Fruit fly (Drosophila melanogaster) whole organism, prepupa: Measurements from ENCODE around the gene CG42780.

ENCODE experiments used
- Blimp-1 ChIP-seq: fragments of 200-800 bp; sonication (Bioruptor generic); optimal IDR thresholded peaks from 3 replicates; lab custom pipeline; 2017; ENCODE audit warnings: missing biosample characterization, missing genetic modification characterization, mild to moderate bottlenecking, moderate library complexity, missing genetic modification reagents
- CG10631 ChIP-seq: fragments of 200-800 bp; sonication (Bioruptor generic); optimal IDR thresholded peaks from 2 replicates; lab custom pipeline; 2016; ENCODE audit warnings: missing biosample characterization, missing genetic modification characterization
- CG11294 ChIP-seq: fragments of 200-800 bp; sonication (Bioruptor generic); IDR thresholded peaks from 2 replicates; pipeline ENCODE4 v1.3.6; 2022; ENCODE audit warnings: missing biosample characterization, missing genetic modification characterization
- CG11762 ChIP-seq: fragments of 200-800 bp; sonication (Bioruptor generic); optimal IDR thresholded peaks from 3 replicates; lab custom pipeline; 2016; ENCODE audit warnings: missing biosample characterization, missing genetic modification characterization; ENCODE audit not compliant: insufficient read depth
- CG15336 ChIP-seq: fragments of 200-800 bp; sonication (Bioruptor generic); IDR thresholded peaks from 2 replicates; pipeline ENCODE4 v1.3.6; 2022; ENCODE audit warnings: missing biosample characterization, missing genetic modification characterization
- CG1621 ChIP-seq: fragments of 200-800 bp; sonication (Bioruptor generic); optimal IDR thresholded peaks from 3 replicates; lab custom pipeline; 2018; ENCODE audit warnings: missing biosample characterization, mild to moderate bottlenecking, missing genetic modification characterization
- CG16779 ChIP-seq: fragments of 200-800 bp; sonication (Bioruptor generic); optimal IDR thresholded peaks from 3 replicates; lab custom pipeline; 2017; ENCODE audit warnings: missing biosample characterization, mild to moderate bottlenecking, missing genetic modification characterization
- CG3032 ChIP-seq: fragments of 200-800 bp; optimal IDR thresholded peaks from 2 replicates; lab custom pipeline; 2019; ENCODE audit warnings: missing biosample characterization, mild to moderate bottlenecking, missing genetic modification characterization, moderate library complexity
- CG32006 ChIP-seq: fragments of 200-800 bp; sonication (Bioruptor generic); optimal IDR thresholded peaks from 3 replicates; lab custom pipeline; 2017; ENCODE audit warnings: missing biosample characterization, mild to moderate bottlenecking, missing genetic modification characterization
- CG3919 ChIP-seq: fragments of 200-800 bp; sonication (Bioruptor generic); optimal IDR thresholded peaks from 3 replicates; lab custom pipeline; 2016; ENCODE audit warnings: missing biosample characterization, missing genetic modification characterization
- CG4318 ChIP-seq: fragments of 200-800 bp; sonication (Bioruptor generic); optimal IDR thresholded peaks from 3 replicates; lab custom pipeline; 2017; ENCODE audit warnings: missing biosample characterization, mild to moderate bottlenecking, missing genetic modification characterization
- CG6276 ChIP-seq: fragments of 200-800 bp; sonication (Bioruptor generic); optimal IDR thresholded peaks from 2 replicates; lab custom pipeline; 2017; ENCODE audit warnings: missing biosample characterization, mild to moderate bottlenecking, missing genetic modification characterization
- CG6792 ChIP-seq: fragments of 200-800 bp; sonication (Bioruptor generic); optimal IDR thresholded peaks from 3 replicates; lab custom pipeline; 2016; ENCODE audit warnings: missing biosample characterization, missing genetic modification characterization
- CG6808 ChIP-seq: fragments of 200-800 bp; sonication (Bioruptor generic); optimal IDR thresholded peaks from 3 replicates; lab custom pipeline; 2017; ENCODE audit warnings: missing biosample characterization, missing genetic modification characterization, mild to moderate bottlenecking, moderate library complexity, missing genetic modification reagents
- CG7368 ChIP-seq: fragments of 200-800 bp; sonication (Bioruptor generic); optimal IDR thresholded peaks from 3 replicates; lab custom pipeline; 2016; ENCODE audit warnings: missing biosample characterization, missing genetic modification characterization
- CG8119 ChIP-seq: fragments of 200-800 bp; sonication (Bioruptor generic); IDR thresholded peaks from 3 replicates; pipeline ENCODE4 v1.3.6; 2022; ENCODE audit warnings: missing biosample characterization, missing genetic modification characterization
- CG8319 ChIP-seq: fragments of 200-800 bp; sonication (Bioruptor generic); optimal IDR thresholded peaks from 3 replicates; lab custom pipeline; 2016; ENCODE audit warnings: missing biosample characterization, missing genetic modification characterization
- CG8632 ChIP-seq: fragments of 200-800 bp; sonication (Bioruptor generic); optimal IDR thresholded peaks from 3 replicates; lab custom pipeline; 2016; ENCODE audit warnings: missing biosample characterization, missing genetic modification characterization
- CG9139 ChIP-seq: fragments of 200-800 bp; sonication (Bioruptor generic); optimal IDR thresholded peaks from 3 replicates; lab custom pipeline; 2017; ENCODE audit warnings: missing biosample characterization, mild to moderate bottlenecking, missing genetic modification characterization
- Eip78C ChIP-seq: fragments of 200-800 bp; sonication (Bioruptor generic); peaks from one replicate; lab custom pipeline; 2016; ENCODE audit warnings: missing biosample characterization, missing genetic modification characterization
- Eip93F ChIP-seq: fragments of 200-800 bp; sonication (Bioruptor generic); optimal IDR thresholded peaks from 2 replicates; lab custom pipeline; 2016; ENCODE audit warnings: missing biosample characterization, mild to moderate bottlenecking, missing genetic modification characterization
- Ets21C ChIP-seq: fragments of 200-800 bp; sonication (Bioruptor generic); optimal IDR thresholded peaks from 3 replicates; lab custom pipeline; 2016; ENCODE audit warnings: missing biosample characterization, missing genetic modification characterization
- Gug ChIP-seq: fragments of 200-800 bp; sonication (Bioruptor generic); IDR thresholded peaks from 2 replicates; pipeline ENCODE4 v1.3.6; 2022; ENCODE audit warnings: missing biosample characterization, missing genetic modification characterization
- Hr39 ChIP-seq: fragments of 200-800 bp; sonication (Bioruptor generic); optimal IDR thresholded peaks from 2 replicates; lab custom pipeline; 2016; ENCODE audit warnings: missing biosample characterization, missing genetic modification characterization
- Hr4 ChIP-seq: fragments of 200-800 bp; sonication (Bioruptor generic); optimal IDR thresholded peaks from 3 replicates; lab custom pipeline; 2016; ENCODE audit warnings: missing biosample characterization, missing genetic modification characterization
- Lpt ChIP-seq: fragments of 200-800 bp; sonication (Bioruptor generic); optimal IDR thresholded peaks from 3 replicates; lab custom pipeline; 2016; ENCODE audit warnings: missing biosample characterization, missing genetic modification characterization
- OdsH ChIP-seq: fragments of 200-800 bp; sonication (Bioruptor generic); optimal IDR thresholded peaks from 3 replicates; lab custom pipeline; 2016; ENCODE audit warnings: missing biosample characterization, missing genetic modification characterization
- Smox ChIP-seq: fragments of 200-800 bp; sonication (Bioruptor generic); optimal IDR thresholded peaks from 3 replicates; lab custom pipeline; 2016; ENCODE audit warnings: missing biosample characterization, missing genetic modification characterization
- Sox14 ChIP-seq: fragments of 200-800 bp; sonication (Bioruptor generic); optimal IDR thresholded peaks from 3 replicates; lab custom pipeline; 2016; ENCODE audit warnings: missing biosample characterization, missing genetic modification characterization
- Sox15 ChIP-seq: fragments of 200-800 bp; sonication (Bioruptor generic); optimal IDR thresholded peaks from 3 replicates; lab custom pipeline; 2016; ENCODE audit warnings: missing biosample characterization, missing genetic modification characterization
- achi ChIP-seq: fragments of 200-800 bp; sonication (Bioruptor generic); optimal IDR thresholded peaks from 3 replicates; lab custom pipeline; 2016; ENCODE audit warnings: missing biosample characterization, missing genetic modification characterization
- acj6 ChIP-seq: fragments of 200-800 bp; sonication (Bioruptor generic); optimal IDR thresholded peaks from 3 replicates; lab custom pipeline; 2016; ENCODE audit warnings: missing biosample characterization, missing genetic modification characterization
- cyc ChIP-seq: fragments of 200-800 bp; sonication (Bioruptor generic); optimal IDR thresholded peaks from 3 replicates; lab custom pipeline; 2016; ENCODE audit warnings: missing biosample characterization, missing genetic modification characterization
- dac ChIP-seq: fragments of 200-800 bp; sonication (Bioruptor generic); optimal IDR thresholded peaks from 2 replicates; lab custom pipeline; 2017; ENCODE audit warnings: missing biosample characterization, mild to moderate bottlenecking, missing genetic modification characterization
- dsx ChIP-seq: fragments of 200-800 bp; optimal IDR thresholded peaks from 3 replicates; lab custom pipeline; 2019; ENCODE audit warnings: missing biosample characterization, mild to moderate bottlenecking, missing genetic modification characterization, moderate library complexity; ENCODE audit not compliant: poor library complexity, severe bottlenecking
- eg ChIP-seq: fragments of 200-800 bp; sonication (Bioruptor generic); IDR thresholded peaks from 3 replicates; pipeline ENCODE4 v1.3.6; 2022; ENCODE audit warnings: missing biosample characterization, missing genetic modification characterization
- esn ChIP-seq: fragments of 200-800 bp; sonication (Bioruptor generic); optimal IDR thresholded peaks from 2 replicates; lab custom pipeline; 2016; ENCODE audit warnings: missing biosample characterization, mild to moderate bottlenecking, missing genetic modification characterization, moderate library complexity
- fkh ChIP-seq: fragments of 200-800 bp; sonication (Bioruptor generic); optimal IDR thresholded peaks from 3 replicates; lab custom pipeline; 2017; ENCODE audit warnings: missing biosample characterization, mild to moderate bottlenecking, missing genetic modification characterization, moderate library complexity
- lz ChIP-seq: fragments of 200-800 bp; sonication (Bioruptor generic); optimal IDR thresholded peaks from 3 replicates; lab custom pipeline; 2016; ENCODE audit warnings: missing biosample characterization, missing genetic modification characterization
- net ChIP-seq: fragments of 200-800 bp; sonication (Bioruptor generic); optimal IDR thresholded peaks from 3 replicates; lab custom pipeline; 2016; ENCODE audit warnings: missing biosample characterization, missing genetic modification characterization
- pdm3 ChIP-seq: fragments of 200-800 bp; sonication (Bioruptor generic); optimal IDR thresholded peaks from 3 replicates; lab custom pipeline; 2016; ENCODE audit warnings: missing biosample characterization, missing genetic modification characterization
- salr ChIP-seq, 2 experiments: fragments of 200-800 bp; sonication (Bioruptor generic); optimal IDR thresholded peaks; 3 replicates each; lab custom pipeline; 2016 to 2018; ENCODE audit warnings: missing biosample characterization in 2 of 2, missing genetic modification characterization in 2 of 2, mild to moderate bottlenecking in 1 of 2
- spab ChIP-seq: fragments of 200-800 bp; sonication (Bioruptor generic); optimal IDR thresholded peaks from 2 replicates; lab custom pipeline; 2017; ENCODE audit warnings: missing biosample characterization, mild to moderate bottlenecking, missing genetic modification characterization, missing genetic modification reagents
- ss ChIP-seq, 2 experiments: fragments of 200-800 bp; sonication (Bioruptor generic); optimal IDR thresholded peaks; 2 replicates in 1 of 2; 3 replicates in 1 of 2; lab custom pipeline; 2017 to 2018; ENCODE audit warnings: mild to moderate bottlenecking in 2 of 2, missing biosample characterization in 2 of 2, missing genetic modification characterization in 2 of 2, moderate library complexity in 1 of 2
- svp ChIP-seq: fragments of 200-800 bp; sonication (Bioruptor generic); peaks from one replicate; lab custom pipeline; 2016; ENCODE audit warnings: missing biosample characterization, missing genetic modification characterization
- topi ChIP-seq: fragments of 200-800 bp; sonication (Bioruptor generic); optimal IDR thresholded peaks from 3 replicates; lab custom pipeline; 2016; ENCODE audit warnings: missing biosample characterization, missing genetic modification characterization
- vri ChIP-seq: fragments of 200-800 bp; sonication (Bioruptor generic); optimal IDR thresholded peaks from 3 replicates; lab custom pipeline; 2016; ENCODE audit warnings: missing biosample characterization, mild to moderate bottlenecking, missing genetic modification characterization

CG42780 gene

DNA sequence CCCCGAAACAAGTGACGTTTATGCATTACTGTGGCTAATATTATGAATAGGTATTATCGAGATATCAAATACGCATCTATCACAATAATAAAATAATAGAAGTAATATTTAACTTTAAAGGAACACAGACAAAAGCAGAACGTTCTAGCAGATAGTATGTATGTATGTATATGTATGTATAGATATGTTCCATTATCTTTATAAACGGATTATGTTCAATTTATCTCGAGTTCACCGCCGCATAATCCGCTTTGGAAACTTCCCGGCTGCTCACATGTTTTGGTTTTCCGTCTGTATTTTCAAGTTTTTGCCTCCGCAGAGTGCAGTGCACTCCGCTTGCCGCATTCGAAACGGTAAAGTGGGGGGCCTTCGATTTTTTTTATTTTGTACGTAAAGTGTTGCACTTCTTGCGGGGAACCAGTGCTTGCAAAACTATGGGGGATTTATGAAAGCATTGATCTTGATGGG lies 3.6 kb upstream of the CG42780 start (continued):
- TF ChIP-seq Blimp-1 (GFP tag; lab: Kevin White, UChicago): peak; percentile 30
- peak; percentile 11 for TF ChIP-seq Hr39 (GFP tag; lab: Kevin White, UChicago)
- peak; percentile 86 for TF ChIP-seq svp (GFP tag; lab: Kevin White, UChicago)
- peak; percentile 70 to 83 for TF ChIP-seq ss (GFP tag; optimal IDR thresholded peaks at IDR 0.05; lab: Kevin White, UChicago)
- TF ChIP-seq dsx: peak; percentile 91
- peak; percentile 70 for TF ChIP-seq Hr4 (GFP tag; lab: Kevin White, UChicago)
- peak; percentile 67 for TF ChIP-seq lz (GFP tag; lab: Kevin White, UChicago)
- peak; percentile 32 for TF ChIP-seq Ets21C
- TF ChIP-seq CG11762: no peak
- TF ChIP-seq eg (GFP tag; lab: Robert Waterston, UW): peak; percentile 75
- peak; percentile 73 for TF ChIP-seq net (GFP tag; lab: Kevin White, UChicago)
- TF ChIP-seq spab (GFP tag; lab: Kevin White, UChicago): peak; percentile 40
- TF ChIP-seq dac (GFP tag; lab: Kevin White, UChicago): peak; percentile 23
- peak; percentile 44 for TF ChIP-seq CG32006
- TF ChIP-seq salr (GFP tag; optimal IDR thresholded peaks at IDR 0.05; lab: Kevin White, UChicago): no peak
- TF ChIP-seq CG11294 (GFP tag; lab: Robert Waterston, UW): peak; percentile 40; the same call in 1 of the 2 replicates
- peak; percentile 69 for TF ChIP-seq vri (GFP tag; lab: Kevin White, UChicago)
- TF ChIP-seq CG4318: peak; percentile 18
- peak; percentile 59 for TF ChIP-seq CG10631 (GFP tag; lab: Kevin White, UChicago)
- peak; percentile 81 for TF ChIP-seq esn (GFP tag; lab: Kevin White, UChicago)
- peak; percentile 36 for TF ChIP-seq CG9139 (GFP tag; lab: Kevin White, UChicago)
- TF ChIP-seq Lpt (GFP tag; lab: Kevin White, UChicago): no peak
- peak; percentile 50 for TF ChIP-seq CG6276 (GFP tag; lab: Kevin White, UChicago)

DNA sequence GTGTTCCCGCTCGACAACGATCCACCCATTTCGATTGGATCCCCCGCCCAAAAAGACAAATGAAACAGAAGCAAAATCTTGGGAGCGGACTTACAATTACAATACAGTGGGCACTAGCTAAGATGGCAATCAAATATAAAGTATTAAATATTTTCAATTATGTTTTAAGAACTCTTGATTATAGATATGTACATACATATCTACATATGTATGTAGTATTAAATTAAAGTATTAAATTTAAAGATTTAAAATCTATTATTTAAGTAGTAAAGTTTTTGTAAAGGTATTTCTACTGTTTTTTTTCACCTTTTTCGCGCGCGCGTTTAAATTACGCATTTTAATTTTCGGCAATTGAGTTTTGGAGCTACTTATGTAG lies 2.8 kb upstream of the CG42780 start:
- TF ChIP-seq spab (GFP tag; lab: Kevin White, UChicago) (peak; percentile 56), vri (GFP tag; lab: Kevin White, UChicago) (no peak), Eip78C (GFP tag; lab: Kevin White, UChicago) (peak; percentile 75), CG11762 (peak; percentile 58), Ets21C (no peak), CG16779 (no peak), OdsH (GFP tag; lab: Kevin White, UChicago) (peak; percentile 73), net (GFP tag; lab: Kevin White, UChicago) (no peak), svp (GFP tag; lab: Kevin White, UChicago) (no peak), achi (GFP tag; lab: Kevin White, UChicago) (peak; percentile 72), CG8119 (peak; percentile 78), CG7368 (peak; percentile 42), pdm3 (no peak), CG3032 (tag; lab: Kevin White, UChicago) (peak; percentile 82), CG6808 (GFP tag; lab: Kevin White, UChicago) (peak; percentile 69), Blimp-1 (GFP tag; lab: Kevin White, UChicago) (no peak), eg (GFP tag; lab: Robert Waterston, UW) (peak; percentile 38; the same call in 1 of the 3 replicates), CG4318 (peak; percentile 10), cyc (GFP tag; lab: Kevin White, UChicago) (no peak), Gug (GFP tag; lab: Robert Waterston, UW) (peak; percentile 54), CG8319 (GFP tag; lab: Kevin White, UChicago) (no peak), Eip93F (GFP tag; lab: Kevin White, UChicago) (no peak), Sox15 (GFP tag; lab: Kevin White, UChicago) (no peak), esn (GFP tag; lab: Kevin White, UChicago) (peak; percentile 8), CG11294 (GFP tag; lab: Robert Waterston, UW) (peak; percentile 25; the same call in 1 of the 2 replicates), Lpt (GFP tag; lab: Kevin White, UChicago) (peak; percentile 31), CG3919 (GFP tag; lab: Kevin White, UChicago) (peak; percentile 59), dsx (peak; percentile 62), Sox14 (GFP tag; lab: Kevin White, UChicago) (no peak), dac (GFP tag; lab: Kevin White, UChicago) (no peak), CG6792 (GFP tag; lab: Kevin White, UChicago) (peak; percentile 38), CG1621 (tag; lab: Kevin White, UChicago) (no peak), CG15336 (GFP tag; lab: Robert Waterston, UW) (peak; percentile 70), Smox (GFP tag; lab: Kevin White, UChicago) (no peak), acj6 (GFP tag; lab: Kevin White, UChicago) (peak; percentile 58), CG8632 (peak; percentile 66), topi (no peak), fkh (GFP tag; lab: Kevin White, UChicago) (peak; percentile 12), Hr4 (GFP tag; lab: Kevin White, UChicago) (no peak)
